Fruit fly (Drosophila melanogaster) S2 (cell line): ENCODE results near the gene Erk7.

Experiments used
- CG8478 ChIP-seq: fragments of >200 bp; optimal IDR thresholded peaks from 2 replicates; lab custom pipeline; 2018
- CTCF ChIP-seq, 2 experiments: fragments of >200 bp; optimal IDR thresholded peaks; 2 replicates each; lab custom pipeline; 2018

DNA sequence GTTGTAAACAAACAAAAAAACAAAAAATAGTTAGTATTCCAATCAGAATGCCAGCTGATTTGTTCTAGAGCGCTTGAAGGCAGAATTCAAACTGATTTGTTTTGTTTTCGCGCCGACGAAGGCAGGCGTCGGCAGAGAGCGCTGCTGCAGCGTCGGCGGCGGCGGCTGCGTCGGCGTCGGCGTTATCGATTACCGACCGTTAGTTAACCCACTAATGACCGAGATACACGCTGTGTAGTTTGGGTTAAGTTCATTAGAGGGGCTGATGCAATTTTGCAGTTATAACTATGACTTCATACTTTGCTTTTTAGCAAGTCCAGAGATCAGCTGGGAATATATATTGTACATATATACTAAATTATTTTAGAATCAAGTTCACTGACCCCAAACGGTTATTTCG is 44.3 kb downstream of the Erk7 start, which contains the start of gene t:
- TF ChIP-seq CG8478 (lab: Kevin White, UChicago): no peak
- TF ChIP-seq CTCF (optimal IDR thresholded peaks at IDR 0.05; lab: Kevin White, UChicago): no peak
